Fruit fly (Drosophila melanogaster) whole organism: ENCODE results near the gene Yod1.

Experiments
- CG8478 ChIP-seq: fragments of >200 bp; optimal IDR thresholded peaks from 2 replicates; lab custom pipeline; 2018; ENCODE audit warnings: inconsistent platforms
- Dll ChIP-seq: fragments of >200 bp; optimal IDR thresholded peaks from 2 replicates; lab custom pipeline; 2017
- EcR ChIP-seq, 2 experiments: fragments of >200 bp; optimal IDR thresholded peaks; 2 replicates each; lab custom pipeline; 2017; ENCODE audit warnings: missing biosample characterization in 2 of 2, missing genetic modification characterization in 2 of 2, missing genetic modification reagents in 2 of 2
- pan ChIP-seq: fragments of >200 bp; optimal IDR thresholded peaks from 2 replicates; lab custom pipeline; 2017
- psq ChIP-seq: fragments of >200 bp; optimal IDR thresholded peaks from 2 replicates; lab custom pipeline; 2017
- usp ChIP-seq: fragments of >200 bp; optimal IDR thresholded peaks from 2 replicates; lab custom pipeline; 2017; ENCODE audit warnings: missing biosample characterization, missing genetic modification characterization, mixed read lengths

The Yod1 gene

DNA sequence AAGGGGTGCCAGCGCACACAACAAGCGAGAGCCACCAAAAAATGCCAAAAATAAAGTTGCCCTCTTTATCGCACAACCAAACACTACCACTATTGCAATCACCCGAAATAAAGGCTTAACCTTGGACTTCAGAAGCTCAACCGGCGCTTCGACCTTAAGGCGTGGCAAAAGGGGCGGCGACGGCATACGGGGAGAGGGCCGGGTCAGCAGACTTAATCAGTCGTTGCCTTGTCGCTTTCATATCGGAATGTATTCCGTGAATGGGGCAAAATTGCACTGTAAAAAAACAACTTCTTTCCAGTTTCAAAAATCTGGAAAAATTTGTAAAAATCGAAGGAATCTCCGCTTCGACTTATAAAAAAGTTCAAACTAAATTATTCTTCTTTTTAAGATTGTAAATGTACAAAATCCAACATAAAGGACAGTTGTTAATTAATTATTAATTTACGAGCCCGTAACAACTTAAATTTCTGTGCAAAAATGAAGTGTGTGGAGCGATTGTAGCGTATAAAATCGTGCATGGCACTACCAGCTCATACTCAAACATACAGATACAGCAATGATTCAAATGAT is 49.4 kb downstream of the Yod1 start:
- TF ChIP-seq Dll (lab: Kevin White, UChicago) (no peak), usp (GFP tag; lab: Kevin White, UChicago) (no peak)

DNA sequence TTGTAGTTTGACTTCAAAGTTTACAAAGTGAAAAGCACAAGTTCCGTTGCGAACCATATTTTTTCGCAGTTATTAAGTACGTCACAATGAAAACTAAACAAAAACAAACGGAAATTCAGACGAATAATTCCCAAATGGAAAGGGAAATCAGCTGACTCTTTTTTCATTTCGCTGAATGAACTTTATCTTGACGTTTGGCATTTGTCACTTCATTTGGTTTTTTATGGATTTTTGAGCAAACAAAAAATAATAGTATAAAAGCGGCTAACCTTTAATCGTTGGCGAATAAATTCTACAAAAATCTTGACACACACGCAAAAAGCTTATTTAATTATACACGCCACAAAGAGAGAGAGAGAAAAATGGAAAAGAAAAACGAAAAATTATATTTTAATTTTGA is 50.0 kb downstream of the Yod1 start:
- TF ChIP-seq pan (lab: Kevin White, UChicago): no peak
- TF ChIP-seq EcR (GFP tag; optimal IDR thresholded peaks at IDR 0.05; lab: Kevin White, UChicago): no peak
- no peak for TF ChIP-seq Dll (lab: Kevin White, UChicago)
- no peak for TF ChIP-seq psq (lab: Kevin White, UChicago)
- no peak for TF ChIP-seq CG8478 (lab: Kevin White, UChicago)
- TF ChIP-seq usp (GFP tag; lab: Kevin White, UChicago): no peak

DNA sequence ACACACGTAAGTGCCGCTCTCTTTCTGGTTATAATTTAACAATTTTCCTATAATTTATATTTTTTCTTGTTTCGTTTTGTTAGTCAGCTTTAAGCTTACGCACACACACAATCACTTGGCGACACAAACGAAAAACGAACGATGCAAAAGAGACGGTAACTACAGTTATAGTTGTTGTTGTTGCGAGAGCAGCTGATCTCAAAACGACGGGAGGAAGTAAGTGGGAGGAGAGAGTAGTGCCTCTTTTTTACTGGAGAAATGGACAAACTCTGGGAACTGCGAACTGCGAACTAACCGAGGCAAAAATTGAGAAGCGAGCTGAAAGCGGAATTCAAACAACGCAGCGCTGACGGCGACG is 50.8 kb downstream of the Yod1 start:
- TF ChIP-seq CG8478 (lab: Kevin White, UChicago) (no peak), pan (lab: Kevin White, UChicago) (no peak), psq (lab: Kevin White, UChicago) (no peak), usp (GFP tag; lab: Kevin White, UChicago) (no peak), EcR (GFP tag; optimal IDR thresholded peaks at IDR 0.05; lab: Kevin White, UChicago) (no peak), Dll (lab: Kevin White, UChicago) (no peak)

DNA sequence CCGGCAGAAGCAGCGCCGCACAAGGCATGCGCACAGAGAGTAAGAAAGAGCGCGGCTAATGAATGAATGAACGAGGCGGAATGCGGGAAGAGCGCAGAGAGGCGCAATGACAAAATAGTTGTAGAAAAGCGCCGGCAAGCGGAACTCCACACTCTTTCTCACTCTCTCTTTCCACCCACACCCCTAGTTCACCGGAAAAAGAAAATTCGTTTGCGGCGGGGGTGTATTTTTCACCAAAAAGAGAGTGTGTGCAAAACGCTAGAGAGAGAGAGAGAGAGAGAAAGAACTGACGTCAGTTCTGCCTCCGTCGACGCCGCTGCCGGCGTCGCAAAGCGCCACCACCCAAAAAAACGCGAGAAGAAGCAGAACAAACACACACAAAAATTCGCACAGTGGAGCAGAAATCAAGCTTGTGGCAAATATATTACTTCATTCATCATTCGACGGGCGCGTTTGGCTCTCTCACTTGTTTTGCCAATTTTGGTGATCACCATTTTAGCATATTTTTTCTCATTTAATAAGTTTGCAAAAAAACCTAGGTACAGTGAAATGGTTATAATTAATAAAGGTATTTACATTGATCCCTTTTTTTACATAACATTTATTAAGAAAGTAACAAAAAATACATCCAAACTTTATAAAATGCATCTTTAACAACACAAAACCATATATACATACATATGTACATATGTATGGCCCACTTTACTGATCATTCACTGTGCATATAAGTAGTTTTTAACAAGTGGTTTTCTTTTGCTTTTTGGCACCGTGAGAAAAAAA is 51.4 kb downstream of the Yod1 start:
- TF ChIP-seq usp (GFP tag; lab: Kevin White, UChicago): no peak
- no peak for TF ChIP-seq CG8478 (lab: Kevin White, UChicago)
- TF ChIP-seq Dll (lab: Kevin White, UChicago): peak; percentile 99
- no peak for TF ChIP-seq EcR (GFP tag; optimal IDR thresholded peaks at IDR 0.05; lab: Kevin White, UChicago)
